Fruit fly (Drosophila melanogaster) whole organism, embryonic: ENCODE data around the gene CG15373.

Experiments
- Adf1 ChIP-seq: fragments of 200-800 bp; sonication (Bioruptor generic); IDR thresholded peaks from 2 replicates; pipeline ENCODE4 v1.3.6; 2022; ENCODE audit warnings: missing biosample characterization, missing genetic modification characterization
- Bteb2 ChIP-seq: fragments of 200-800 bp; sonication (Bioruptor generic); optimal IDR thresholded peaks from 2 replicates; lab custom pipeline; 2016; ENCODE audit warnings: missing biosample characterization, missing genetic modification characterization
- CG1024 ChIP-seq: fragments of 200-800 bp; sonication (Bioruptor generic); IDR thresholded peaks from 2 replicates; pipeline ENCODE4 v1.3.6; 2022; ENCODE audit warnings: missing biosample characterization, missing genetic modification characterization
- CG10267 ChIP-seq: fragments of 200-800 bp; sonication (Bioruptor generic); optimal IDR thresholded peaks from 2 replicates; lab custom pipeline; 2018; ENCODE audit warnings: missing biosample characterization, mild to moderate bottlenecking, missing genetic modification characterization, moderate library complexity
- CG10321 ChIP-seq: fragments of 200-800 bp; sonication (Bioruptor generic); IDR thresholded peaks from 2 replicates; pipeline ENCODE4 v1.3.6; 2022; ENCODE audit warnings: missing biosample characterization, missing genetic modification characterization
- CG11093 ChIP-seq: fragments of 200-800 bp; sonication (Bioruptor generic); IDR thresholded peaks from 3 replicates; pipeline ENCODE4 v1.3.6; 2022; ENCODE audit warnings: missing biosample characterization, missing genetic modification characterization
- CG11723 ChIP-seq: fragments of 200-800 bp; sonication (Bioruptor generic); optimal IDR thresholded peaks from 2 replicates; lab custom pipeline; 2017; ENCODE audit warnings: missing biosample characterization, mild to moderate bottlenecking, missing genetic modification characterization
- CG2116 ChIP-seq: fragments of 200-800 bp; sonication (Bioruptor generic); optimal IDR thresholded peaks from 3 replicates; lab custom pipeline; 2018; ENCODE audit warnings: missing biosample characterization, mild to moderate bottlenecking, missing genetic modification characterization
- CG30020 ChIP-seq: fragments of 200-800 bp; optimal IDR thresholded peaks from 2 replicates; lab custom pipeline; 2019; ENCODE audit warnings: missing biosample characterization, mild to moderate bottlenecking, missing genetic modification characterization, moderate library complexity
- CG31388 ChIP-seq: fragments of 200-800 bp; sonication (Bioruptor generic); optimal IDR thresholded peaks from 2 replicates; lab custom pipeline; 2016; ENCODE audit warnings: missing biosample characterization, missing genetic modification characterization
- CG3281 ChIP-seq: fragments of 200-800 bp; sonication (Bioruptor generic); optimal IDR thresholded peaks from 3 replicates; lab custom pipeline; 2017; ENCODE audit warnings: missing biosample characterization, mild to moderate bottlenecking, missing genetic modification characterization
- CG4404 ChIP-seq: fragments of 200-800 bp; sonication (Bioruptor generic); IDR thresholded peaks from 2 replicates; pipeline ENCODE4 v1.3.6; 2022; ENCODE audit warnings: missing biosample characterization, missing genetic modification characterization
- CG7839 ChIP-seq: fragments of 200-800 bp; sonication (Bioruptor generic); optimal IDR thresholded peaks from 3 replicates; lab custom pipeline; 2018; ENCODE audit warnings: missing biosample characterization, mild to moderate bottlenecking, missing genetic modification characterization, moderate library complexity
- CG8281 ChIP-seq: fragments of 200-800 bp; sonication (Bioruptor generic); optimal IDR thresholded peaks from 2 replicates; lab custom pipeline; 2018; ENCODE audit warnings: missing biosample characterization, mild to moderate bottlenecking, missing genetic modification characterization, moderate library complexity
- Deaf1 ChIP-seq: fragments of 200-800 bp; optimal IDR thresholded peaks from 3 replicates; lab custom pipeline; 2019; ENCODE audit warnings: missing biosample characterization, mild to moderate bottlenecking, missing genetic modification characterization, moderate library complexity
- Doc3 ChIP-seq: fragments of 200-800 bp; sonication (Bioruptor generic); IDR thresholded peaks from 3 replicates; pipeline ENCODE4 v1.3.6; 2022; ENCODE audit warnings: missing biosample characterization, missing genetic modification characterization; ENCODE audit not compliant: partially characterized antibody
- Drgx ChIP-seq: fragments of 200-800 bp; sonication (Bioruptor generic); IDR thresholded peaks from 2 replicates; pipeline ENCODE4 v1.3.6; 2022; ENCODE audit warnings: missing biosample characterization, missing genetic modification characterization
- Ets65A ChIP-seq: fragments of 200-800 bp; sonication (Bioruptor generic); peaks from one replicate; lab custom pipeline; 2016; ENCODE audit warnings: missing biosample characterization, missing genetic modification characterization
- Gsc ChIP-seq: fragments of 200-800 bp; sonication (Bioruptor generic); IDR thresholded peaks from 2 replicates; pipeline ENCODE4 v1.3.6; 2022; ENCODE audit warnings: missing biosample characterization, missing genetic modification characterization
- Hr39 ChIP-seq: fragments of >200 bp; optimal IDR thresholded peaks from 2 replicates; lab custom pipeline; 2017
- Jarid2 ChIP-seq: fragments of 200-800 bp; sonication (Bioruptor generic); optimal IDR thresholded peaks from 3 replicates; lab custom pipeline; 2017; ENCODE audit warnings: mild to moderate bottlenecking, missing biosample characterization, missing genetic modification reagents, missing genetic modification characterization
- MESR4 ChIP-seq: fragments of 200-800 bp; sonication (Bioruptor generic); optimal IDR thresholded peaks from 2 replicates; lab custom pipeline; 2018; ENCODE audit warnings: missing biosample characterization, mild to moderate bottlenecking, missing genetic modification characterization, moderate library complexity
- Med ChIP-seq: fragments of 200-800 bp; sonication (Bioruptor generic); peaks from one replicate; lab custom pipeline; 2016; ENCODE audit warnings: missing biosample characterization, missing genetic modification characterization, mild to moderate bottlenecking, inconsistent platforms, moderate library complexity
- Rx ChIP-seq: fragments of 200-800 bp; sonication (Bioruptor generic); IDR thresholded peaks from 2 replicates; pipeline ENCODE4 v1.3.6; 2022; ENCODE audit warnings: missing biosample characterization, missing genetic modification characterization
- Scr ChIP-seq: fragments of 200-800 bp; sonication (Bioruptor generic); IDR thresholded peaks from 2 replicates; pipeline ENCODE4 v1.3.6; 2022; ENCODE audit warnings: missing biosample characterization, missing genetic modification characterization; ENCODE audit not compliant: partially characterized antibody
- TFAM ChIP-seq: fragments of 200-800 bp; sonication (Bioruptor generic); optimal IDR thresholded peaks from 2 replicates; lab custom pipeline; 2017; ENCODE audit warnings: missing biosample characterization, missing genetic modification characterization, inconsistent platforms
- ac ChIP-seq: fragments of 200-800 bp; sonication (Bioruptor generic); optimal IDR thresholded peaks from 3 replicates; lab custom pipeline; 2017; ENCODE audit warnings: missing biosample characterization, mild to moderate bottlenecking, missing genetic modification characterization
- cg ChIP-seq: fragments of 200-800 bp; sonication (Bioruptor generic); optimal IDR thresholded peaks from 3 replicates; lab custom pipeline; 2019; ENCODE audit warnings: missing biosample characterization, mild to moderate bottlenecking, missing genetic modification characterization, moderate library complexity
- ci ChIP-seq: fragments of 200-800 bp; sonication (Bioruptor generic); IDR thresholded peaks from 3 replicates; pipeline ENCODE4 v1.3.6; 2022; ENCODE audit warnings: missing biosample characterization, missing genetic modification characterization
- crol ChIP-seq: fragments of 200-800 bp; sonication (Bioruptor generic); IDR thresholded peaks from 2 replicates; pipeline ENCODE4 v1.3.6; 2022; ENCODE audit warnings: missing biosample characterization, missing genetic modification characterization
- jumu ChIP-seq: fragments of 200-800 bp; sonication (Bioruptor generic); optimal IDR thresholded peaks from 3 replicates; lab custom pipeline; 2016; ENCODE audit warnings: missing biosample characterization, missing genetic modification characterization
- ken ChIP-seq: fragments of 200-800 bp; sonication (Bioruptor generic); IDR thresholded peaks from 3 replicates; pipeline ENCODE4 v1.3.6; 2022; ENCODE audit warnings: missing biosample characterization, missing genetic modification characterization
- lilli ChIP-seq: fragments of 200-800 bp; sonication (Bioruptor generic); optimal IDR thresholded peaks from 3 replicates; lab custom pipeline; 2016; ENCODE audit warnings: missing biosample characterization, missing genetic modification characterization
- lmd ChIP-seq: fragments of 200-800 bp; sonication (Bioruptor generic); IDR thresholded peaks from 2 replicates; pipeline ENCODE4 v1.3.6; 2022; ENCODE audit warnings: missing biosample characterization, missing genetic modification characterization
- nau ChIP-seq: fragments of 200-800 bp; sonication (Bioruptor generic); optimal IDR thresholded peaks from 3 replicates; lab custom pipeline; 2017; ENCODE audit warnings: missing biosample characterization, mild to moderate bottlenecking, missing genetic modification characterization, missing genetic modification reagents
- sd ChIP-seq: fragments of 200-800 bp; sonication (Bioruptor generic); optimal IDR thresholded peaks from 3 replicates; lab custom pipeline; 2018; ENCODE audit warnings: missing biosample characterization, mild to moderate bottlenecking, missing genetic modification characterization, moderate library complexity
- sens ChIP-seq: fragments of 200-800 bp; sonication (Bioruptor generic); peaks from one replicate; lab custom pipeline; 2016; ENCODE audit warnings: missing biosample characterization, missing genetic modification characterization
- shn ChIP-seq: fragments of 200-800 bp; sonication (Bioruptor generic); optimal IDR thresholded peaks from 3 replicates; lab custom pipeline; 2016; ENCODE audit warnings: missing biosample characterization, missing genetic modification characterization
- stwl ChIP-seq: fragments of 200-800 bp; sonication (Bioruptor generic); optimal IDR thresholded peaks from 3 replicates; lab custom pipeline; 2018; ENCODE audit warnings: missing biosample characterization, mild to moderate bottlenecking, missing genetic modification characterization, moderate library complexity
- trh ChIP-seq: fragments of 200-800 bp; sonication (Bioruptor generic); optimal IDR thresholded peaks from 2 replicates; lab custom pipeline; 2016; ENCODE audit warnings: missing biosample characterization, missing genetic modification characterization
- ttk ChIP-seq: fragments of 200-800 bp; sonication (Bioruptor generic); IDR thresholded peaks from 2 replicates; pipeline ENCODE4 v2.1.2; 2022; ENCODE audit warnings: missing biosample characterization, missing genetic modification characterization
- usp ChIP-seq: fragments of >200 bp; optimal IDR thresholded peaks from 2 replicates; lab custom pipeline; 2017; ENCODE audit warnings: missing biosample characterization, missing genetic modification characterization

CG15373 gene

dm6 chrX:18007506-18007905 is 36.3 kb upstream of the CG15373 start, which contains the start of gene CG12672:
TSS of gene CG12672 (minus strand) at chrX:18007606.
- no peak for TF ChIP-seq CG30020
- TF ChIP-seq CG10267 (tag; lab: Kevin White, UChicago) = no peak
- TF ChIP-seq lmd = no peak
- no peak for TF ChIP-seq trh (GFP tag; lab: Kevin White, UChicago)
- TF ChIP-seq jumu (GFP tag; lab: Kevin White, UChicago) = no peak
- no peak for TF ChIP-seq crol (GFP tag; lab: Robert Waterston, UW)
- no peak for TF ChIP-seq CG3281 (GFP tag; lab: Kevin White, UChicago)
- TF ChIP-seq ken (GFP tag; lab: Robert Waterston, UW) = no peak
- no peak for TF ChIP-seq ac (GFP tag; lab: Kevin White, UChicago)
- no peak for TF ChIP-seq ci
- no peak for TF ChIP-seq CG10321 (GFP tag; lab: Robert Waterston, UW)
- no peak for TF ChIP-seq Bteb2
- no peak for TF ChIP-seq CG1024 (GFP tag; lab: Robert Waterston, UW)
- TF ChIP-seq CG7839 (tag; lab: Kevin White, UChicago) = no peak
- no peak for TF ChIP-seq Jarid2 (GFP tag; lab: Kevin White, UChicago)
- no peak for TF ChIP-seq stwl (tag; lab: Kevin White, UChicago)
- no peak for TF ChIP-seq ttk
- TF ChIP-seq CG11093 = no peak
- TF ChIP-seq Hr39 (lab: Kevin White, UChicago) = no peak
- TF ChIP-seq lilli = no peak

dm6 chrX:18009438-18009837 is 34.4 kb upstream of the CG15373 start:
- TF ChIP-seq Rx (GFP tag; lab: Robert Waterston, UW) (no peak), CG4404 (GFP tag; lab: Robert Waterston, UW) (no peak), cg (GFP tag; lab: Kevin White, UChicago) (peak; percentile 3), Doc3 (GFP tag; lab: Robert Waterston, UW) (no peak), Deaf1 (tag; lab: Kevin White, UChicago) (peak; percentile 87), usp (GFP tag; lab: Kevin White, UChicago) (no peak), Med (GFP tag; lab: Kevin White, UChicago) (peak; percentile 24), Ets65A (GFP tag; lab: Kevin White, UChicago) (peak; percentile 82)

- peak; percentile 84 for TF ChIP-seq Drgx
- TF ChIP-seq Adf1 = peak; percentile 82
- TF ChIP-seq CG11723 (GFP tag; lab: Kevin White, UChicago) = no peak
- no peak for TF ChIP-seq shn (GFP tag; lab: Kevin White, UChicago)
- TF ChIP-seq CG2116 (GFP tag; lab: Kevin White, UChicago) = no peak
- no peak for TF ChIP-seq CG31388 (GFP tag; lab: Kevin White, UChicago)
- TF ChIP-seq sd (tag; lab: Kevin White, UChicago) = peak; percentile 80
- TF ChIP-seq nau (GFP tag; lab: Kevin White, UChicago) = peak; percentile 37
- no peak for TF ChIP-seq Scr (GFP tag; lab: Robert Waterston, UW)
- TF ChIP-seq crol (GFP tag; lab: Robert Waterston, UW) = peak; percentile 71
- TF ChIP-seq CG8281 = peak; percentile 29
- TF ChIP-seq Gsc (GFP tag; lab: Robert Waterston, UW) = no peak
- no peak for TF ChIP-seq MESR4 (GFP tag; lab: Kevin White, UChicago)
- no peak for TF ChIP-seq TFAM (GFP tag; lab: Kevin White, UChicago)
- TF ChIP-seq sens (GFP tag; lab: Kevin White, UChicago) = peak; percentile 30
- TF ChIP-seq, all 482 proteins: peak for 7
Measured at dm6 chrX:18014601-18015000, 29.2 kb upstream of the CG15373 start.
